Worm (Caenorhabditis elegans) whole organism, L4 larva: Measurements from ENCODE around the gene lgc-10.

Source experiments
- D1046.2 ChIP-seq: fragments of 200-800 bp; sonication (Bioruptor generic); IDR thresholded peaks from 2 replicates; pipeline ENCODE4 v1.3.6; 2022; ENCODE audit warnings: missing genetic modification characterization, missing compliant biosample characterization
- F10B5.3 ChIP-seq: sonication (generic microtip); optimal IDR thresholded peaks from 2 replicates; lab custom pipeline; 2016; ENCODE audit warnings: mild to moderate bottlenecking, missing genetic modification characterization, missing compliant biosample characterization
- R02D3.7 ChIP-seq: fragments of 150-350 bp; sonication (generic microtip); optimal IDR thresholded peaks from 3 replicates; lab custom pipeline; 2014; ENCODE audit warnings: missing biosample characterization, missing genetic modification characterization
- T20F7.1 ChIP-seq: fragments of 200-800 bp; sonication (Bioruptor generic); optimal IDR thresholded peaks from 2 replicates; lab custom pipeline; 2018; ENCODE audit warnings: mild to moderate bottlenecking, missing genetic modification characterization, missing compliant biosample characterization
- Y5F2A.4 ChIP-seq: fragments of 200-800 bp; sonication (Bioruptor generic); optimal IDR thresholded peaks from 2 replicates; lab custom pipeline; 2018; ENCODE audit warnings: mild to moderate bottlenecking, missing genetic modification characterization, missing compliant biosample characterization
- ZK337.2 ChIP-seq: fragments of 200-800 bp; sonication (Bioruptor generic); IDR thresholded peaks from 2 replicates; pipeline ENCODE4 v1.3.6; 2022; ENCODE audit warnings: missing genetic modification reagents, missing genetic modification characterization, missing compliant biosample characterization
- aha-1 ChIP-seq: fragments of 150-350 bp; peaks from one replicate; lab custom pipeline; 2014; ENCODE audit warnings: missing biosample characterization, missing genetic modification characterization
- aly-2 ChIP-seq: sonication (generic microtip); optimal IDR thresholded peaks from 2 replicates; lab custom pipeline; 2018; ENCODE audit warnings: missing biosample characterization, missing genetic modification characterization
- attf-4 ChIP-seq: sonication (generic microtip); optimal IDR thresholded peaks from 3 replicates; lab custom pipeline; 2017; ENCODE audit warnings: missing biosample characterization, missing genetic modification characterization
- ceh-20 ChIP-seq: fragments of 200-800 bp; sonication (Bioruptor generic); IDR thresholded peaks from 2 replicates; pipeline ENCODE4 v1.3.6; 2022; ENCODE audit warnings: missing genetic modification reagents, missing genetic modification characterization, missing compliant biosample characterization
- ceh-82 ChIP-seq: sonication (generic microtip); optimal IDR thresholded peaks from 2 replicates; lab custom pipeline; 2017; ENCODE audit warnings: missing biosample characterization, missing genetic modification characterization
- daf-16 ChIP-seq, 3 experiments: sonication (generic microtip); optimal IDR thresholded peaks; 2 replicates each; lab custom pipeline; 2016 to 2017; ENCODE audit warnings: missing genetic modification characterization in 3 of 3, missing genetic modification reagents in 3 of 3, mild to moderate bottlenecking in 2 of 3, missing compliant biosample characterization in 2 of 3, missing biosample characterization in 1 of 3, moderate library complexity in 1 of 3
- daf-19 ChIP-seq: fragments of 200-800 bp; sonication (Bioruptor generic); conservative IDR thresholded peaks from 2 replicates; pipeline ENCODE4 v1.3.6; 2022; ENCODE audit warnings: missing genetic modification characterization, missing compliant biosample characterization
- dmd-6 ChIP-seq: fragments of 200-800 bp; sonication (Bioruptor generic); IDR thresholded peaks from 2 replicates; pipeline ENCODE4 v1.3.6; 2022; ENCODE audit warnings: missing genetic modification reagents, missing genetic modification characterization, missing compliant biosample characterization
- dmd-9 ChIP-seq: fragments of 200-800 bp; sonication (Bioruptor generic); IDR thresholded peaks from 2 replicates; pipeline ENCODE4 v1.3.6; 2022; ENCODE audit warnings: missing genetic modification reagents, missing genetic modification characterization, missing compliant biosample characterization
- dpl-1 ChIP-seq: fragments of 150-350 bp; optimal IDR thresholded peaks from 2 replicates; lab custom pipeline; 2014; ENCODE audit warnings: missing biosample characterization, missing genetic modification reagents, missing genetic modification characterization
- dve-1 ChIP-seq: sonication (generic microtip); optimal IDR thresholded peaks from 2 replicates; lab custom pipeline; 2017; ENCODE audit warnings: antibody characterized with exemption, mild to moderate bottlenecking, missing genetic modification characterization, missing compliant biosample characterization; ENCODE audit not compliant: insufficient read depth
- gei-8 ChIP-seq: fragments of 200-800 bp; sonication (Bioruptor generic); optimal IDR thresholded peaks from 2 replicates; lab custom pipeline; 2018; ENCODE audit warnings: mild to moderate bottlenecking, missing genetic modification characterization, missing compliant biosample characterization
- hlh-11 ChIP-seq: fragments of 200-800 bp; sonication (Bioruptor generic); optimal IDR thresholded peaks from 2 replicates; lab custom pipeline; 2018; ENCODE audit warnings: mild to moderate bottlenecking, missing genetic modification characterization, missing compliant biosample characterization
- hlh-30 ChIP-seq: sonication (generic microtip); optimal IDR thresholded peaks from 2 replicates; lab custom pipeline; 2017; ENCODE audit warnings: antibody characterized with exemption, mild to moderate bottlenecking, missing genetic modification characterization, missing compliant biosample characterization; ENCODE audit not compliant: insufficient read depth
- hmg-1.1 ChIP-seq: fragments of 200-800 bp; sonication (Bioruptor generic); IDR thresholded peaks from 2 replicates; pipeline ENCODE4 v1.3.6; 2022; ENCODE audit warnings: missing genetic modification reagents, missing genetic modification characterization, missing compliant biosample characterization
- jun-1 ChIP-seq: fragments of 150-350 bp; optimal IDR thresholded peaks from 2 replicates; lab custom pipeline; 2014; ENCODE audit warnings: missing biosample characterization, missing genetic modification reagents, missing genetic modification characterization
- lim-7 ChIP-seq: fragments of 200-800 bp; sonication (Bioruptor generic); IDR thresholded peaks from 2 replicates; pipeline ENCODE4 v1.3.6; 2022; ENCODE audit warnings: missing genetic modification characterization, missing compliant biosample characterization
- lin-29 ChIP-seq: fragments of 200-800 bp; sonication (Bioruptor generic); IDR thresholded peaks from 2 replicates; pipeline ENCODE4 v1.3.6; 2022; ENCODE audit warnings: missing genetic modification reagents, missing genetic modification characterization, missing compliant biosample characterization
- lin-38 ChIP-seq: fragments of 200-800 bp; sonication (Bioruptor generic); IDR thresholded peaks from 2 replicates; pipeline ENCODE4 v1.3.6; 2022; ENCODE audit warnings: missing genetic modification reagents, missing genetic modification characterization, missing compliant biosample characterization
- madf-5 ChIP-seq, 2 experiments: fragments of 200-800 bp; sonication (Bioruptor generic); IDR thresholded peaks; 2 replicates each; pipeline ENCODE4 v1.3.6; 2022; ENCODE audit warnings: missing compliant biosample characterization in 2 of 2, missing genetic modification characterization in 2 of 2
- madf-9 ChIP-seq: fragments of 200-800 bp; sonication (Bioruptor generic); conservative IDR thresholded peaks from 2 replicates; pipeline ENCODE4 v1.3.6; 2022; ENCODE audit warnings: missing genetic modification reagents, missing genetic modification characterization, missing compliant biosample characterization
- mdl-1 ChIP-seq, 2 experiments: fragments of 150-350 bp in 1 of 2; sonication (generic microtip) in 1 of 2; optimal IDR thresholded peaks; 2 replicates each; lab custom pipeline; 2014 to 2017; ENCODE audit warnings: missing biosample characterization in 2 of 2, missing genetic modification characterization in 2 of 2
- mdt-29 ChIP-seq: fragments of 200-800 bp; sonication (Bioruptor generic); IDR thresholded peaks from 2 replicates; pipeline ENCODE4 v1.3.6; 2022; ENCODE audit warnings: missing genetic modification reagents, missing genetic modification characterization, missing compliant biosample characterization
- nhr-10 ChIP-seq: fragments of 150-350 bp; optimal IDR thresholded peaks from 2 replicates; lab custom pipeline; 2014; ENCODE audit warnings: missing biosample characterization, missing genetic modification characterization
- nhr-102 ChIP-seq: sonication (generic microtip); optimal IDR thresholded peaks from 2 replicates; lab custom pipeline; 2016; ENCODE audit warnings: mild to moderate bottlenecking, missing genetic modification characterization, moderate library complexity, missing compliant biosample characterization
- nhr-28 ChIP-seq: fragments of 150-350 bp; optimal IDR thresholded peaks from 2 replicates; lab custom pipeline; 2014; ENCODE audit warnings: missing biosample characterization, missing genetic modification characterization
- nhr-41 ChIP-seq: fragments of 200-800 bp; sonication (Bioruptor generic); IDR thresholded peaks from 2 replicates; pipeline ENCODE4 v1.3.6; 2022; ENCODE audit warnings: missing genetic modification reagents, missing genetic modification characterization, missing compliant biosample characterization
- nhr-48 ChIP-seq: sonication (generic microtip); optimal IDR thresholded peaks from 2 replicates; lab custom pipeline; 2016; ENCODE audit warnings: mild to moderate bottlenecking, missing genetic modification characterization, missing compliant biosample characterization
- nhr-76 ChIP-seq: fragments of 150-350 bp; optimal IDR thresholded peaks from 2 replicates; lab custom pipeline; 2014; ENCODE audit warnings: missing biosample characterization, missing genetic modification characterization
- nhr-77 ChIP-seq: fragments of 150-350 bp; optimal IDR thresholded peaks from 2 replicates; lab custom pipeline; 2014; ENCODE audit warnings: missing biosample characterization, missing genetic modification characterization
- php-3 ChIP-seq: fragments of 200-800 bp; sonication (Bioruptor generic); IDR thresholded peaks from 2 replicates; pipeline ENCODE4 v1.3.6; 2022; ENCODE audit warnings: missing genetic modification reagents, missing genetic modification characterization, missing compliant biosample characterization
- pqm-1 ChIP-seq: sonication (generic microtip); optimal IDR thresholded peaks from 2 replicates; lab custom pipeline; 2017; ENCODE audit warnings: missing biosample characterization, missing genetic modification characterization
- rbr-2 ChIP-seq: sonication (generic microtip); optimal IDR thresholded peaks from 2 replicates; lab custom pipeline; 2016; ENCODE audit warnings: missing genotype, missing genetic modification characterization, missing compliant biosample characterization
- skn-1 ChIP-seq: fragments of 150-350 bp; optimal IDR thresholded peaks from 2 replicates; lab custom pipeline; 2014; ENCODE audit warnings: missing biosample characterization, missing genetic modification characterization
- snpc-1.2 ChIP-seq: fragments of 200-800 bp; sonication (Bioruptor generic); IDR thresholded peaks from 2 replicates; pipeline ENCODE4 v1.3.6; 2022; ENCODE audit warnings: missing genetic modification reagents, missing genetic modification characterization, missing compliant biosample characterization
- snpc-4 ChIP-seq: fragments of 150-350 bp; optimal IDR thresholded peaks from 2 replicates; lab custom pipeline; 2014; ENCODE audit warnings: missing biosample characterization, missing genetic modification characterization
- spr-1 ChIP-seq: sonication (generic microtip); optimal IDR thresholded peaks from 2 replicates; lab custom pipeline; 2016; ENCODE audit warnings: mild to moderate bottlenecking, missing genetic modification characterization, missing compliant biosample characterization
- tag-97 ChIP-seq: fragments of 200-800 bp; sonication (Bioruptor generic); IDR thresholded peaks from 2 replicates; pipeline ENCODE4 v1.3.6; 2022; ENCODE audit warnings: missing genetic modification characterization, missing compliant biosample characterization
- tra-1 ChIP-seq: fragments of 200-800 bp; sonication (Bioruptor generic); IDR thresholded peaks from 2 replicates; pipeline ENCODE4 v1.3.6; 2022; ENCODE audit warnings: missing genetic modification reagents, missing genetic modification characterization, missing compliant biosample characterization
- unc-130 ChIP-seq: sonication (generic microtip); optimal IDR thresholded peaks from 2 replicates; lab custom pipeline; 2016; ENCODE audit warnings: missing genetic modification reagents, missing genetic modification characterization, missing compliant biosample characterization
- unc-62 ChIP-seq, 3 experiments: fragments of 150-350 bp in 1 of 3; sonication (generic microtip); optimal IDR thresholded peaks in 2 of 3; peaks in 1 of 3; 1 replicate in 1 of 3; 2 replicates in 2 of 3; lab custom pipeline; 2014 to 2017; ENCODE audit warnings: missing biosample characterization in 3 of 3, missing genetic modification characterization in 3 of 3, missing genetic modification reagents in 3 of 3, missing genotype in 1 of 3
- zfp-3 ChIP-seq: fragments of 200-800 bp; sonication (Bioruptor generic); conservative IDR thresholded peaks from 2 replicates; pipeline ENCODE4 v1.3.6; 2022; ENCODE audit warnings: missing genetic modification reagents, missing genetic modification characterization, missing compliant biosample characterization
- zip-11 ChIP-seq: fragments of 200-800 bp; sonication (Bioruptor generic); IDR thresholded peaks from 2 replicates; pipeline ENCODE4 v1.3.6; 2022; ENCODE audit warnings: missing genetic modification characterization, missing compliant biosample characterization
- zip-2 ChIP-seq: fragments of 150-350 bp; optimal IDR thresholded peaks from 2 replicates; lab custom pipeline; 2014; ENCODE audit warnings: missing biosample characterization, missing genetic modification characterization
- ztf-11 ChIP-seq: fragments of 150-350 bp; optimal IDR thresholded peaks from 2 replicates; lab custom pipeline; 2014; ENCODE audit warnings: missing biosample characterization, missing genetic modification characterization

The lgc-10 gene

DNA sequence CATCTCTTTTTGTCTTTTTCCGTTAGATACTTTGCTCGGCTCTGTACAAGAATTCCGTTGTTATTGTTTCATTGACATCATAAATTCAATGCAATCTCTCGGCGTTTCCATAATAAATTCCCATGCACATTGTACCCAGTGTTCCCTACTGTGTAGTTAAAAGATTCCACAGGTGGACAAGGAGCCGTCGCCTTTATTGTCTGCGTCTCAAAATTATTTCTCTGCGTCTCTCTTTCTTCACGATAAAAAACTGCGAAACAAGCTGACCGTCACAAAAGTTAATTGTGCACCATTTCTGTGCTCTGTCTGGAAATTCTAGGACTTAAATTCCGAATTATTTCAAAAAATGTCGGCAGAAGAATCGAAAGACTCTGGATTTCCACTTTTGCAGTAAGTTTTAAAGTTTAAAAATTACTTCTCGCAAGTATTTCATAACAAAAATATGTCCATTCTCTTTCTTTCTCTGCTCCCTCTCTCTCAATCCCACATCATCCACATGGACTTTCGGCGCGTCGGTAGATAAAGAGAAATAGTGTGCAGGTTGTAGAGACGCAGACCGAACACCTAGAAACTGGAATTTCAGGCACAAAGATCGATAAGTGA is 15.3 kb downstream of the lgc-10 start:
- peak; percentile 27 for TF ChIP-seq nhr-102 (tag; lab: Kevin White, UChicago)
- no peak for TF ChIP-seq zip-11 (GFP tag; lab: Robert Waterston, UW)
- no peak for TF ChIP-seq zfp-3 (GFP tag; lab: Robert Waterston, UW)
- TF ChIP-seq D1046.2 (GFP tag; lab: Robert Waterston, UW) = no peak
- peak in 1 of 2 experiments; percentile 40 for TF ChIP-seq unc-62 (GFP tag; optimal IDR thresholded peaks at IDR 0.05 in 1 of 2; lab: Kevin White, UChicago)
- TF ChIP-seq unc-62 (tag; optimal IDR thresholded peaks at IDR 0.05; lab: Kevin White, UChicago) = no peak
- no peak for TF ChIP-seq unc-130
- TF ChIP-seq Y5F2A.4 (GFP tag; lab: Kevin White, UChicago) = no peak
- peak; percentile 32 for TF ChIP-seq nhr-77 (tag; lab: Kevin White, UChicago)
- no peak for TF ChIP-seq ceh-82
- TF ChIP-seq mdl-1 (tag; optimal IDR thresholded peaks at IDR 0.05; lab: Kevin White, UChicago) = peak; percentile 8 to 22
- TF ChIP-seq spr-1 (tag; lab: Kevin White, UChicago) = no peak
- no peak for TF ChIP-seq attf-4 (tag; lab: Kevin White, UChicago)
- TF ChIP-seq madf-9 (GFP tag; lab: Robert Waterston, UW) = no peak
- no peak for TF ChIP-seq ZK337.2
- peak; percentile 58 for TF ChIP-seq nhr-48 (tag; lab: Kevin White, UChicago)
- no peak for TF ChIP-seq F10B5.3 (tag; lab: Kevin White, UChicago)
- no peak for TF ChIP-seq ztf-11 (tag; lab: Kevin White, UChicago)
- no peak for TF ChIP-seq rbr-2 (tag; lab: Kevin White, UChicago)
- no peak for TF ChIP-seq aly-2
- TF ChIP-seq madf-5 (GFP tag; IDR thresholded peaks at IDR 0.05; lab: Robert Waterston, UW) = no peak
- no peak for TF ChIP-seq tra-1
- peak; percentile 14 for TF ChIP-seq dpl-1 (GFP tag; lab: Kevin White, UChicago)
- no peak for TF ChIP-seq nhr-41 (GFP tag; lab: Robert Waterston, UW)
- TF ChIP-seq hlh-30 (tag; lab: Kevin White, UChicago) = peak; percentile 3
- peak; percentile 19 for TF ChIP-seq aha-1
- no peak for TF ChIP-seq dmd-9 (GFP tag; lab: Robert Waterston, UW)
- TF ChIP-seq zip-2 (tag; lab: Kevin White, UChicago) = no peak
- TF ChIP-seq jun-1 (tag; lab: Kevin White, UChicago) = no peak
- peak; percentile 69 for TF ChIP-seq dve-1 (tag; lab: Kevin White, UChicago)
- TF ChIP-seq nhr-28 = peak; percentile 48
- TF ChIP-seq snpc-1.2 (GFP tag; lab: Robert Waterston, UW) = no peak
- TF ChIP-seq daf-16 (GFP tag; optimal IDR thresholded peaks at IDR 0.05; lab: Kevin White, UChicago) = no peak
- TF ChIP-seq daf-16 (tag; optimal IDR thresholded peaks at IDR 0.05; lab: Kevin White, UChicago) = peak; percentile 53
- no peak for TF ChIP-seq snpc-4 (tag; lab: Kevin White, UChicago)
- TF ChIP-seq dmd-6 (GFP tag; lab: Robert Waterston, UW) = peak; percentile 58
- TF ChIP-seq hmg-1.1 (GFP tag; lab: Robert Waterston, UW) = 0 out of 2 replicates have a peak, but pooled peaks have one; percentile 12
- TF ChIP-seq tag-97 (GFP tag; lab: Robert Waterston, UW) = no peak
- TF ChIP-seq lim-7 (GFP tag; lab: Robert Waterston, UW) = no peak
- TF ChIP-seq hlh-11 = peak; percentile 83
- TF ChIP-seq ceh-20 (GFP tag; lab: Robert Waterston, UW) = no peak
- TF ChIP-seq gei-8 = no peak
- TF ChIP-seq R02D3.7 (tag; lab: Kevin White, UChicago) = no peak
- TF ChIP-seq php-3 (GFP tag; lab: Robert Waterston, UW) = peak; percentile 65; the same call in 1 of the 2 replicates
- TF ChIP-seq lin-38 (GFP tag; lab: Robert Waterston, UW) = peak; percentile 27; the same call in 1 of the 2 replicates
- TF ChIP-seq lin-29 (GFP tag; lab: Robert Waterston, UW) = no peak
- TF ChIP-seq nhr-10 = no peak
- TF ChIP-seq daf-19 (GFP tag; lab: Robert Waterston, UW) = 0 out of 2 replicates have a peak, but pooled peaks have one; percentile 22
- TF ChIP-seq pqm-1 (tag; lab: Kevin White, UChicago) = no peak
- TF ChIP-seq mdt-29 (GFP tag; lab: Robert Waterston, UW) = no peak
- TF ChIP-seq T20F7.1 = no peak
- TF ChIP-seq skn-1 (tag; lab: Kevin White, UChicago) = no peak
- no peak for TF ChIP-seq nhr-76 (tag; lab: Kevin White, UChicago)
